Worm (Caenorhabditis elegans) whole organism, mixed stage, embryonic: ENCODE results near the gene evl-14.

Experiments used
- M03D4.4 ChIP-seq: sonication (generic microtip); optimal IDR thresholded peaks from 2 replicates; lab custom pipeline; 2017; ENCODE audit warnings: mild to moderate bottlenecking, missing genetic modification characterization, missing compliant biosample characterization
- bed-3 ChIP-seq: fragments of 200-800 bp; sonication (Bioruptor generic); optimal IDR thresholded peaks from 3 replicates; lab custom pipeline; 2018; ENCODE audit warnings: mild to moderate bottlenecking, missing genetic modification characterization, moderate library complexity, missing compliant biosample characterization
- blmp-1 ChIP-seq: fragments of 150-350 bp; optimal IDR thresholded peaks from 2 replicates; lab custom pipeline; 2014; ENCODE audit warnings: missing biosample characterization, missing genetic modification characterization
- ceh-39 ChIP-seq: fragments of 150-350 bp; optimal IDR thresholded peaks from 2 replicates; lab custom pipeline; 2014; ENCODE audit warnings: missing biosample characterization, missing genetic modification characterization
- ceh-43 ChIP-seq: fragments of 200-800 bp; sonication (Bioruptor generic); optimal IDR thresholded peaks from 2 replicates; lab custom pipeline; 2018; ENCODE audit warnings: mild to moderate bottlenecking, missing genetic modification characterization, moderate library complexity, missing compliant biosample characterization
- ceh-83 ChIP-seq: fragments of 200-800 bp; sonication (Bioruptor generic); optimal IDR thresholded peaks from 2 replicates; lab custom pipeline; 2018; ENCODE audit warnings: mild to moderate bottlenecking, missing genetic modification characterization, missing compliant biosample characterization
- ces-1 ChIP-seq: fragments of 150-350 bp; optimal IDR thresholded peaks from 2 replicates; lab custom pipeline; 2014; ENCODE audit warnings: missing biosample characterization, missing genetic modification reagents, missing genetic modification characterization
- cnd-1 ChIP-seq: fragments of 200-800 bp; sonication (Bioruptor generic); optimal IDR thresholded peaks from 2 replicates; lab custom pipeline; 2018; ENCODE audit warnings: mild to moderate bottlenecking, missing genetic modification characterization, missing compliant biosample characterization
- drap-1 ChIP-seq: fragments of 200-800 bp; sonication (Bioruptor generic); optimal IDR thresholded peaks from 3 replicates; lab custom pipeline; 2018; ENCODE audit warnings: mild to moderate bottlenecking, missing genetic modification characterization, missing compliant biosample characterization
- elt-1 ChIP-seq: sonication (generic microtip); optimal IDR thresholded peaks from 2 replicates; lab custom pipeline; 2017; ENCODE audit warnings: missing genetic modification characterization, mild to moderate bottlenecking, missing compliant biosample characterization, antibody characterized with exemption, moderate library complexity, borderline replicate concordance; ENCODE audit not compliant: insufficient read depth
- elt-3 ChIP-seq: fragments of 150-350 bp; optimal IDR thresholded peaks from 2 replicates; lab custom pipeline; 2014; ENCODE audit warnings: missing biosample characterization, missing genetic modification characterization
- flh-1 ChIP-seq: fragments of 200-800 bp; sonication (Bioruptor generic); optimal IDR thresholded peaks from 2 replicates; lab custom pipeline; 2018; ENCODE audit warnings: mild to moderate bottlenecking, missing genetic modification characterization, moderate library complexity, missing compliant biosample characterization
- ham-2 ChIP-seq: fragments of 200-800 bp; sonication (Bioruptor generic); optimal IDR thresholded peaks from 2 replicates; lab custom pipeline; 2018; ENCODE audit warnings: mild to moderate bottlenecking, missing genetic modification characterization, missing compliant biosample characterization
- hlh-1 ChIP-seq: fragments of 150-350 bp; optimal IDR thresholded peaks from 2 replicates; lab custom pipeline; 2014; ENCODE audit warnings: missing biosample characterization, missing genetic modification reagents, missing genetic modification characterization
- lin-13 ChIP-seq: fragments of 150-350 bp; optimal IDR thresholded peaks from 2 replicates; lab custom pipeline; 2014; ENCODE audit warnings: missing biosample characterization, missing genetic modification characterization
- lin-32 ChIP-seq: fragments of 200-800 bp; sonication (Bioruptor generic); optimal IDR thresholded peaks from 2 replicates; lab custom pipeline; 2018; ENCODE audit warnings: mild to moderate bottlenecking, missing genetic modification characterization, missing compliant biosample characterization
- lsy-2 ChIP-seq: fragments of 150-350 bp; optimal IDR thresholded peaks from 2 replicates; lab custom pipeline; 2014; ENCODE audit warnings: missing biosample characterization, missing genetic modification characterization
- mab-5 ChIP-seq: fragments of 150-350 bp; optimal IDR thresholded peaks from 2 replicates; lab custom pipeline; 2014; ENCODE audit warnings: missing biosample characterization, missing genetic modification characterization
- mep-1 ChIP-seq: fragments of 150-350 bp; optimal IDR thresholded peaks from 2 replicates; lab custom pipeline; 2017; ENCODE audit warnings: missing biosample characterization, missing genetic modification reagents, missing genetic modification characterization, inconsistent platforms
- mls-2 ChIP-seq: sonication (generic microtip); optimal IDR thresholded peaks from 2 replicates; lab custom pipeline; 2016; ENCODE audit warnings: mild to moderate bottlenecking, missing genetic modification characterization, moderate library complexity, missing compliant biosample characterization
- nhr-12 ChIP-seq: fragments of 150-350 bp; optimal IDR thresholded peaks from 2 replicates; lab custom pipeline; 2014; ENCODE audit warnings: missing biosample characterization, missing genetic modification characterization
- nhr-2 ChIP-seq: fragments of 150-350 bp; optimal IDR thresholded peaks from 2 replicates; lab custom pipeline; 2014; ENCODE audit warnings: missing biosample characterization, missing genetic modification characterization
- nhr-237 ChIP-seq: fragments of 150-350 bp; optimal IDR thresholded peaks from 2 replicates; lab custom pipeline; 2014; ENCODE audit warnings: missing biosample characterization, missing genetic modification characterization
- nhr-28 ChIP-seq: fragments of 150-350 bp; optimal IDR thresholded peaks from 2 replicates; lab custom pipeline; 2014; ENCODE audit warnings: missing biosample characterization, missing genetic modification characterization
- nhr-76 ChIP-seq: sonication (generic microtip); optimal IDR thresholded peaks from 2 replicates; lab custom pipeline; 2017; ENCODE audit warnings: missing biosample characterization, missing genetic modification characterization
- pha-4 ChIP-seq: fragments of 150-350 bp; optimal IDR thresholded peaks from 2 replicates; lab custom pipeline; 2018; ENCODE audit warnings: missing biosample characterization, missing genetic modification reagents, missing genetic modification characterization
- sem-2 ChIP-seq: fragments of 200-800 bp; sonication (Bioruptor generic); optimal IDR thresholded peaks from 2 replicates; lab custom pipeline; 2018; ENCODE audit warnings: mild to moderate bottlenecking, missing genetic modification characterization, missing compliant biosample characterization
- snpc-4 ChIP-seq: fragments of 150-350 bp; optimal IDR thresholded peaks from 2 replicates; lab custom pipeline; 2014; ENCODE audit warnings: missing biosample characterization, missing genetic modification characterization
- sptf-1 ChIP-seq: sonication (generic microtip); optimal IDR thresholded peaks from 2 replicates; lab custom pipeline; 2017; ENCODE audit warnings: mild to moderate bottlenecking, missing genetic modification characterization, moderate library complexity, missing compliant biosample characterization
- tbx-8 ChIP-seq: fragments of 200-800 bp; sonication (Bioruptor generic); optimal IDR thresholded peaks from 2 replicates; lab custom pipeline; 2018; ENCODE audit warnings: mild to moderate bottlenecking, missing genetic modification characterization, moderate library complexity, missing compliant biosample characterization
- unc-120 ChIP-seq: sonication (generic microtip); optimal IDR thresholded peaks from 2 replicates; lab custom pipeline; 2017; ENCODE audit warnings: missing genetic modification characterization, missing compliant biosample characterization; ENCODE audit not compliant: poor library complexity, severe bottlenecking
- unc-39 ChIP-seq: fragments of 150-350 bp; optimal IDR thresholded peaks from 2 replicates; lab custom pipeline; 2014; ENCODE audit warnings: missing biosample characterization, missing genetic modification characterization
- unc-62 ChIP-seq: fragments of 150-350 bp; optimal IDR thresholded peaks from 2 replicates; lab custom pipeline; 2014; ENCODE audit warnings: missing biosample characterization, missing genetic modification reagents, missing genetic modification characterization
- zip-8 ChIP-seq: fragments of 150-350 bp; optimal IDR thresholded peaks from 2 replicates; lab custom pipeline; 2014; ENCODE audit warnings: missing biosample characterization, missing genetic modification characterization
- ztf-11 ChIP-seq: fragments of 150-350 bp; optimal IDR thresholded peaks from 2 replicates; lab custom pipeline; 2014; ENCODE audit warnings: missing biosample characterization, missing genetic modification characterization

Gene evl-14

DNA sequence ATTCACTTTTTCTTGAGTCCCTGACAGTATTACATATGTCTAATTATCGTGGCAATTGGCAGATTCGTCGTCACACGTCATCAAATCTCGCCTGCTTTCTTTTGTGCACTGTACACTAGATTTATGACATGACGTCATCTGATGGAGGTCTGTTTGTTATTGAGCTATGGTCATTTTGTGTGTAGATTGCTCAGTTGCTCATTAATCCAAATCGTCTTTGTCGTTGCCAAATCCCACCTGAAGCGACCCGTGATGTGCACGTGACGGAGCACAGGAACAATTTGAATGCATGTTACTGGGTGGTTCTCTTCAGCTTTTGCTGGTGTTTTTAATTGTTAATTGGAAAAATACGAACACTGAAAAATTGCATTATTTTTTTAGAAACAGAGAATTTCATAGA, 40.1 kb downstream of the evl-14 start:
- TF ChIP-seq unc-62 (GFP tag; lab: Kevin White, UChicago): peak; percentile 61
- no peak for TF ChIP-seq pha-4 (tag; lab: Kevin White, UChicago)
- TF ChIP-seq sptf-1: peak; percentile 8
- TF ChIP-seq drap-1: no peak
- TF ChIP-seq nhr-2 (tag; lab: Kevin White, UChicago): peak; percentile 81
- TF ChIP-seq unc-39 (tag; lab: Kevin White, UChicago): no peak
- TF ChIP-seq nhr-12: no peak
- TF ChIP-seq ztf-11 (tag; lab: Kevin White, UChicago): peak; percentile 50
- TF ChIP-seq zip-8 (tag; lab: Kevin White, UChicago): peak; percentile 74
- no peak for TF ChIP-seq snpc-4 (tag; lab: Kevin White, UChicago)
- TF ChIP-seq mep-1 (tag; lab: Kevin White, UChicago): no peak
- TF ChIP-seq ham-2 (GFP tag; lab: Kevin White, UChicago): no peak
- no peak for TF ChIP-seq nhr-76
- no peak for TF ChIP-seq M03D4.4 (tag; lab: Kevin White, UChicago)
- no peak for TF ChIP-seq lsy-2 (tag; lab: Kevin White, UChicago)
- peak; percentile 25 for TF ChIP-seq ceh-39 (tag; lab: Kevin White, UChicago)
- TF ChIP-seq blmp-1 (tag; lab: Kevin White, UChicago): no peak
- TF ChIP-seq elt-1 (tag; lab: Kevin White, UChicago): no peak
- no peak for TF ChIP-seq nhr-237 (tag; lab: Kevin White, UChicago)
- TF ChIP-seq ceh-43 (GFP tag; lab: Kevin White, UChicago): peak; percentile 25
- no peak for TF ChIP-seq hlh-1 (tag; lab: Kevin White, UChicago)
- no peak for TF ChIP-seq unc-120 (tag; lab: Kevin White, UChicago)
- no peak for TF ChIP-seq tbx-8
- no peak for TF ChIP-seq ceh-83 (GFP tag; lab: Kevin White, UChicago)
- no peak for TF ChIP-seq bed-3
- no peak for TF ChIP-seq mab-5 (tag; lab: Kevin White, UChicago)
- no peak for TF ChIP-seq elt-3 (tag; lab: Kevin White, UChicago)
- peak; percentile 63 for TF ChIP-seq mls-2 (tag; lab: Kevin White, UChicago)
- TF ChIP-seq lin-13 (tag; lab: Kevin White, UChicago): no peak
- peak; percentile 37 for TF ChIP-seq cnd-1 (tag; lab: Kevin White, UChicago)
- TF ChIP-seq flh-1 (GFP tag; lab: Kevin White, UChicago): no peak
- TF ChIP-seq nhr-28 (tag; lab: Kevin White, UChicago): no peak
- TF ChIP-seq lin-32 (GFP tag; lab: Kevin White, UChicago): no peak

DNA sequence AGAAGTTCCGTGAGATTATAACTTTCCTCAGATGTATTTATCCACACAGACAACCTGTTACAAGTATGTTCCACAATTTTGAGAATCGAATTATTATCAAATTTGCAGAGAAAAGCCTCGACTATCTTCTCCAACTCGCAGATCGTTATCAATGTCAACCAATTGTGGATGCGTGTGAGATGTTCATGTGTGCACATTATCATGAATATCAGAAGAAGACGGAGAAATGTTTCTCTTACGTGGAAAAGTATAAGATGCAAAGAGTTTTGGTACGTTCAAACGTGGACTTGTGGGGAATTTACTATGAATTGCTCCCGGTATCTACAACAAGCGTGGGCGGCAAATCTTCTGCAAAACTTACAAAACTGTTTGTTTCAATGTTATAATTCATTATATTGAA, 41.9 kb downstream of the evl-14 start:
- TF ChIP-seq pha-4 (tag; lab: Kevin White, UChicago) (no peak), snpc-4 (tag; lab: Kevin White, UChicago) (no peak), drap-1 (no peak), lin-32 (GFP tag; lab: Kevin White, UChicago) (no peak), ceh-39 (tag; lab: Kevin White, UChicago) (no peak), flh-1 (GFP tag; lab: Kevin White, UChicago) (no peak), bed-3 (no peak), sem-2 (no peak)

DNA sequence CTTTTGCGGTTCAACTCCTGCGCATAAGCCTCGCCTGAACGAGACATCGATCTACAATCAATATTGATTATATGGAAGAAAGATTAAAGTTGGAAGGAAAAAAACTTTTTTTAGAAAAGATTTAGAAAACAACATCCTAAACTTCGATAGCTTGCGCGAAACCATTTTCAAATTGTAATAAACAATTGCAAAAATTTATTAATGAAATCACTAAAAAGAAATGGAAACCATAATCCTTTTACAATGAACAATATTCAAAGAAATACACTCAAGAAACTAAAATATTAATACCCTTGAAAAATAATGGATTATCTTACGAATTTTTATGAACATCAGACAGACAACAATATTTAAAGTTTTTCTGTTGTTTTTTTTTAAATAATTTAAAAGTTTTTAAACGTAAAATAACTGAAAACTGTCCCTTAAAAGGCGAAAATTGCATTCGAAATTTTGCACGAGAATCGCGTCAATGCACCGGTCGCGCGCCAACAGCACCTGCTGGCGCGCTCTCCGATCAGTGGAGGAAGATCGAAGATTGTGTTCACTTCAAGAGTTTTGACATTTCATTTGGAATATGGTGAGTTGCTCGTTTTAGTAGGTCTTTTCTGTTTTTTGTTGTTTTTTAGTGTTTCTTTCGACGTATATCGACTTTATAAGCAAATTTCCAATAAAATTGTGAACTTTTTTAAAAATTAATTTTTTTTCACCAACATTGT, 43.5 kb downstream of the evl-14 start, which contains the start of the genes sftb-1 and R10E4.1:
Gene sftb-1 (minus strand): TSS at position 51 of the 716 bp plus-strand sequence.
Gene R10E4.1 (plus strand): TSS at position 524 of the 716 bp plus-strand sequence.
- no peak for TF ChIP-seq elt-1 (tag; lab: Kevin White, UChicago)
- TF ChIP-seq bed-3: no peak
- peak; percentile 51 for TF ChIP-seq nhr-237 (tag; lab: Kevin White, UChicago)
- TF ChIP-seq lin-32 (GFP tag; lab: Kevin White, UChicago): no peak
- TF ChIP-seq elt-3 (tag; lab: Kevin White, UChicago): no peak
- TF ChIP-seq hlh-1 (tag; lab: Kevin White, UChicago): no peak
- no peak for TF ChIP-seq ceh-39 (tag; lab: Kevin White, UChicago)
- TF ChIP-seq unc-62 (GFP tag; lab: Kevin White, UChicago): no peak
- TF ChIP-seq mab-5 (tag; lab: Kevin White, UChicago): no peak
- peak; percentile 66 for TF ChIP-seq mep-1 (tag; lab: Kevin White, UChicago)
- TF ChIP-seq nhr-76: no peak
- no peak for TF ChIP-seq ham-2 (GFP tag; lab: Kevin White, UChicago)
- peak; percentile 51 for TF ChIP-seq lsy-2 (tag; lab: Kevin White, UChicago)
- TF ChIP-seq snpc-4 (tag; lab: Kevin White, UChicago): no peak
- TF ChIP-seq lin-13 (tag; lab: Kevin White, UChicago): peak; percentile 74
- TF ChIP-seq flh-1 (GFP tag; lab: Kevin White, UChicago): no peak
- no peak for TF ChIP-seq ceh-43 (GFP tag; lab: Kevin White, UChicago)
- TF ChIP-seq mls-2 (tag; lab: Kevin White, UChicago): no peak
- TF ChIP-seq pha-4 (tag; lab: Kevin White, UChicago): peak; percentile 45
- TF ChIP-seq ztf-11 (tag; lab: Kevin White, UChicago): no peak
- no peak for TF ChIP-seq sptf-1
- TF ChIP-seq tbx-8: no peak
- TF ChIP-seq drap-1: no peak
- no peak for TF ChIP-seq unc-120 (tag; lab: Kevin White, UChicago)
- TF ChIP-seq ceh-83 (GFP tag; lab: Kevin White, UChicago): no peak
- TF ChIP-seq zip-8 (tag; lab: Kevin White, UChicago): no peak
- no peak for TF ChIP-seq sem-2
- TF ChIP-seq nhr-28 (tag; lab: Kevin White, UChicago): no peak
- no peak for TF ChIP-seq nhr-12
- TF ChIP-seq cnd-1 (tag; lab: Kevin White, UChicago): no peak
- no peak for TF ChIP-seq unc-39 (tag; lab: Kevin White, UChicago)
- no peak for TF ChIP-seq blmp-1 (tag; lab: Kevin White, UChicago)
- peak; percentile 25 for TF ChIP-seq ces-1 (GFP tag; lab: Kevin White, UChicago)
- TF ChIP-seq M03D4.4 (tag; lab: Kevin White, UChicago): no peak
- TF ChIP-seq nhr-2 (tag; lab: Kevin White, UChicago): no peak
